Worm (Caenorhabditis elegans): Measurements from ENCODE around the gene C45H4.21.

DNA sequence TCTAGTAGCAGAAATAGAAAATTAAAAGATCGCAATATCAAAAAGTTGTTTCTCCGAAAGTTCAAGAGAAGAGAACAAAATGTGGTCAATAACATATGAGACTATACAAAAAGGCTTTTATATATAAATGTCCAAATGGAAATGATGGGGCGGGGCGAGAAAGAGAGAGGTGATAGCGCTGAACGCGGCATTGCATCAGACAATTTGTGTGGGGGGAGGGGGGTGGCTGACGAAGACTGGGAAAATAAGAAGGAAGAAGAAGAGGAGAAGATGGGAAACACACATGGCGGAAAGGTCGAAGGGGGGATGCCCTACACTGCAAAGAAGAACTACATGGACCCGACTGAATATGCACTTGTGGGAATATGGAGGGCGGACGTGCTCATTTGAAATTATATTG is 14.0 kb downstream of the C45H4.21 start:
- no peak for TF ChIP-seq snpc-4 (tag; optimal IDR thresholded peaks at IDR 0.05)
- no peak for TF ChIP-seq lin-15B (tag; optimal IDR thresholded peaks at IDR 0.05)
- TF ChIP-seq unc-30 (tag; optimal IDR thresholded peaks at IDR 0.05), result no peak
- TF ChIP-seq lin-13 (GFP tag; optimal IDR thresholded peaks at IDR 0.05), result no peak
- TF ChIP-seq isw-1 (GFP tag; IDR thresholded peaks at IDR 0.05), result no peak
- no peak for TF ChIP-seq nhr-77 (tag; optimal IDR thresholded peaks at IDR 0.05)

All from whole organism, L1 larva.